Fruit fly (Drosophila melanogaster) whole organism, embryonic: ENCODE results near the gene Cks85A.

Experiments
- CG6175 ChIP-seq: fragments of 200-800 bp; sonication (Bioruptor generic); IDR thresholded peaks from 3 replicates; pipeline ENCODE4 v1.3.6; 2022; ENCODE audit warnings: missing biosample characterization, missing genetic modification characterization
- NK7.1 ChIP-seq: fragments of 200-800 bp; sonication (Bioruptor generic); optimal IDR thresholded peaks from 3 replicates; lab custom pipeline; 2016; ENCODE audit warnings: missing biosample characterization, missing genetic modification characterization
- amos ChIP-seq: fragments of 200-800 bp; sonication (Bioruptor generic); IDR thresholded peaks from 2 replicates; pipeline ENCODE4 v1.3.6; 2022; ENCODE audit warnings: missing biosample characterization, missing genetic modification characterization; ENCODE audit not compliant: partially characterized antibody
- bsh ChIP-seq, 2 experiments: fragments of 200-800 bp; sonication (Bioruptor generic); optimal IDR thresholded peaks; 2 replicates each; lab custom pipeline; 2017 to 2018; ENCODE audit warnings: mild to moderate bottlenecking in 2 of 2, missing biosample characterization in 2 of 2, missing genetic modification characterization in 2 of 2, moderate library complexity in 1 of 2
- lilli ChIP-seq: fragments of 200-800 bp; sonication (Bioruptor generic); optimal IDR thresholded peaks from 3 replicates; lab custom pipeline; 2016; ENCODE audit warnings: missing biosample characterization, missing genetic modification characterization
- sim ChIP-seq: fragments of 200-800 bp; sonication (Bioruptor generic); IDR thresholded peaks from 2 replicates; pipeline ENCODE4 v1.3.6; 2022; ENCODE audit warnings: missing biosample characterization, missing genetic modification characterization

DNA sequence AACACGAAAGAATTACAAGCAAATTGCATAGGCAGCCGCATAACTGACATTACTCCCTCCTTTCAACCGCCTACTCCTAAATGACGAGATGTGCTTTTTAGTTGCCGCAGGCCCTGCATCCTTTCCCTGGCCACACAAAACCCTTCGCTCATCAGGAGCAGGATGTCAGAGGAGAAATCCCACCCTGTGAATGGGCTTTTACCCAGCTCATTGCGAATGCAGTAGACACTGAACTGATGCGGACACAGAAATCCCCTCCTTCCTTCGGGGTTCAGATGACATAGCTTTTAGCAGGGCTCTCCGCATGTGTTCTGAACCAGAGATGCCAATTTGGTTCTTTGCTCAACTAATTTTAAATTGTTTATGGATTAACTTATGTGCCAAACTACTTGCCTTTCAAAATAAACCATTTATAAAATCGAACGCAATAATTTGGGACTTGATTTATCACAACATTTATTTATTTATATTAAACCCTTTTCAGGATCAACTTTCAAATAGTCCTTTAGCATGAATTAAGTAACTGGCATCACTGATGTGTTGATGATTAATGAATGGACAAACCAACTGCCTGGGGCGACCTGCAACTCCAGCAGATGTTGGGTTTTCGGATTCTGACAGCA, 21.0 kb upstream of the Cks85A start:
- TF ChIP-seq CG6175 (GFP tag; lab: Robert Waterston, UW) (no peak), lilli (no peak), sim (GFP tag; lab: Robert Waterston, UW) (no peak), bsh (GFP tag; optimal IDR thresholded peaks at IDR 0.05; lab: Kevin White, UChicago) (no peak), NK7.1 (GFP tag; lab: Kevin White, UChicago) (no peak), amos (GFP tag; lab: Robert Waterston, UW) (no peak)
